Fruit fly (Drosophila melanogaster) whole organism, embryonic: ENCODE data around the gene CG12643.

ENCODE experiments used
- BtbVII ChIP-seq: fragments of 200-800 bp; sonication (Bioruptor generic); optimal IDR thresholded peaks from 3 replicates; lab custom pipeline; 2017; ENCODE audit warnings: missing biosample characterization, mild to moderate bottlenecking, missing genetic modification characterization
- CG11504 ChIP-seq: fragments of 200-800 bp; sonication (Bioruptor generic); optimal IDR thresholded peaks from 3 replicates; lab custom pipeline; 2019; ENCODE audit warnings: missing biosample characterization, mild to moderate bottlenecking, missing genetic modification characterization, moderate library complexity
- CG12219 ChIP-seq: fragments of 200-800 bp; sonication (Bioruptor generic); optimal IDR thresholded peaks from 3 replicates; lab custom pipeline; 2018; ENCODE audit warnings: missing biosample characterization, mild to moderate bottlenecking, missing genetic modification characterization
- CG13424 ChIP-seq: fragments of 200-800 bp; sonication (Bioruptor generic); optimal IDR thresholded peaks from 2 replicates; lab custom pipeline; 2019; ENCODE audit warnings: missing biosample characterization, mild to moderate bottlenecking, missing genetic modification characterization, moderate library complexity
- CG13624 ChIP-seq: fragments of 200-800 bp; sonication (Bioruptor generic); optimal IDR thresholded peaks from 2 replicates; lab custom pipeline; 2016; ENCODE audit warnings: missing biosample characterization, missing genetic modification characterization
- CG15269 ChIP-seq: fragments of 200-800 bp; sonication (Bioruptor generic); optimal IDR thresholded peaks from 2 replicates; lab custom pipeline; 2018; ENCODE audit warnings: missing biosample characterization, mild to moderate bottlenecking, missing genetic modification characterization, moderate library complexity
- CG17568 ChIP-seq: fragments of 200-800 bp; sonication (Bioruptor generic); optimal IDR thresholded peaks from 2 replicates; lab custom pipeline; 2018; ENCODE audit warnings: missing biosample characterization, mild to moderate bottlenecking, missing genetic modification characterization, moderate library complexity
- CG18599 ChIP-seq: fragments of 200-800 bp; sonication (Bioruptor generic); optimal IDR thresholded peaks from 3 replicates; lab custom pipeline; 2017; ENCODE audit warnings: missing biosample characterization, missing genetic modification characterization, mild to moderate bottlenecking, moderate library complexity, missing genetic modification reagents
- CG2120 ChIP-seq: fragments of 200-800 bp; sonication (Bioruptor generic); optimal IDR thresholded peaks from 3 replicates; lab custom pipeline; 2016; ENCODE audit warnings: missing biosample characterization, missing genetic modification characterization
- CG2129 ChIP-seq: fragments of 200-800 bp; sonication (Bioruptor generic); IDR thresholded peaks from 2 replicates; pipeline ENCODE4 v1.3.6; 2022; ENCODE audit warnings: missing biosample characterization, missing genetic modification characterization; ENCODE audit not compliant: partially characterized antibody
- CG2199 ChIP-seq: fragments of 200-800 bp; sonication (Bioruptor generic); IDR thresholded peaks from 3 replicates; pipeline ENCODE4 v1.3.6; 2022; ENCODE audit warnings: missing biosample characterization, missing genetic modification characterization
- CG2678 ChIP-seq: fragments of 200-800 bp; sonication (Bioruptor generic); optimal IDR thresholded peaks from 3 replicates; lab custom pipeline; 2019; ENCODE audit warnings: missing biosample characterization, mild to moderate bottlenecking, missing genetic modification characterization, moderate library complexity
- CG2712 ChIP-seq: fragments of 200-800 bp; optimal IDR thresholded peaks from 3 replicates; lab custom pipeline; 2019; ENCODE audit warnings: missing biosample characterization, mild to moderate bottlenecking, missing genetic modification characterization, moderate library complexity
- CG31365 ChIP-seq: fragments of 200-800 bp; sonication (Bioruptor generic); optimal IDR thresholded peaks from 2 replicates; lab custom pipeline; 2018; ENCODE audit warnings: missing biosample characterization, mild to moderate bottlenecking, missing genetic modification characterization
- CG4707 ChIP-seq: fragments of 200-800 bp; sonication (Bioruptor generic); optimal IDR thresholded peaks from 2 replicates; lab custom pipeline; 2018; ENCODE audit warnings: missing biosample characterization, mild to moderate bottlenecking, missing genetic modification characterization, moderate library complexity
- CG6791 ChIP-seq: fragments of 200-800 bp; sonication (Bioruptor generic); IDR thresholded peaks from 3 replicates; pipeline ENCODE4 v1.3.6; 2022; ENCODE audit warnings: missing biosample characterization, missing genetic modification characterization; ENCODE audit not compliant: partially characterized antibody
- CG7839 ChIP-seq: fragments of 200-800 bp; sonication (Bioruptor generic); optimal IDR thresholded peaks from 3 replicates; lab custom pipeline; 2018; ENCODE audit warnings: missing biosample characterization, mild to moderate bottlenecking, missing genetic modification characterization, moderate library complexity
- CG8359 ChIP-seq: fragments of 200-800 bp; sonication (Bioruptor generic); optimal IDR thresholded peaks from 2 replicates; lab custom pipeline; 2017; ENCODE audit warnings: missing biosample characterization, mild to moderate bottlenecking, missing genetic modification characterization, borderline replicate concordance
- Dfd ChIP-seq, 2 experiments: fragments of >200 bp; optimal IDR thresholded peaks; 2 replicates each; lab custom pipeline; 2017; ENCODE audit warnings: missing biosample characterization in 2 of 2, missing genetic modification characterization in 2 of 2
- Ets65A ChIP-seq: fragments of 200-800 bp; sonication (Bioruptor generic); peaks from one replicate; lab custom pipeline; 2016; ENCODE audit warnings: missing biosample characterization, missing genetic modification characterization
- Hr51 ChIP-seq, 2 experiments: fragments of 200-800 bp; sonication (Bioruptor generic); optimal IDR thresholded peaks; 2 replicates in 1 of 2; 3 replicates in 1 of 2; lab custom pipeline; 2016 to 2018; ENCODE audit warnings: missing biosample characterization in 2 of 2, missing genetic modification characterization in 2 of 2, mild to moderate bottlenecking in 1 of 2, moderate library complexity in 1 of 2
- Meics ChIP-seq: fragments of 200-800 bp; sonication (Bioruptor generic); optimal IDR thresholded peaks from 2 replicates; lab custom pipeline; 2017; ENCODE audit warnings: missing biosample characterization, mild to moderate bottlenecking, missing genetic modification characterization
- NC2α ChIP-seq: fragments of 200-800 bp; sonication (Bioruptor generic); optimal IDR thresholded peaks from 2 replicates; lab custom pipeline; 2016; ENCODE audit warnings: missing biosample characterization, missing genetic modification characterization
- Optix ChIP-seq: fragments of 200-800 bp; sonication (Bioruptor generic); IDR thresholded peaks from 3 replicates; pipeline ENCODE4 v1.3.6; 2022; ENCODE audit warnings: missing biosample characterization, missing genetic modification characterization
- PHDP ChIP-seq: fragments of 200-800 bp; sonication (Bioruptor generic); optimal IDR thresholded peaks from 3 replicates; lab custom pipeline; 2018; ENCODE audit warnings: missing biosample characterization, mild to moderate bottlenecking, missing genetic modification characterization, moderate library complexity
- Poxn ChIP-seq: fragments of 200-800 bp; sonication (Bioruptor generic); IDR thresholded peaks from 2 replicates; pipeline ENCODE4 v1.3.6; 2022; ENCODE audit warnings: missing biosample characterization, missing genetic modification characterization
- Sox102F ChIP-seq: fragments of 200-800 bp; sonication (Bioruptor generic); optimal IDR thresholded peaks from 2 replicates; lab custom pipeline; 2018; ENCODE audit warnings: missing biosample characterization, mild to moderate bottlenecking, missing genetic modification characterization, moderate library complexity
- Xrp1 ChIP-seq: fragments of 200-800 bp; sonication (Bioruptor generic); IDR thresholded peaks from 2 replicates; pipeline ENCODE4 v1.3.6; 2022; ENCODE audit warnings: missing biosample characterization, missing genetic modification characterization
- ab ChIP-seq: fragments of 200-800 bp; sonication (Bioruptor generic); optimal IDR thresholded peaks from 2 replicates; lab custom pipeline; 2016; ENCODE audit warnings: missing biosample characterization, missing genetic modification characterization
- al ChIP-seq: fragments of 200-800 bp; sonication (Bioruptor generic); IDR thresholded peaks from 2 replicates; pipeline ENCODE4 v1.3.6; 2022; ENCODE audit warnings: missing biosample characterization, missing genetic modification characterization
- cad ChIP-seq: fragments of >200 bp; optimal IDR thresholded peaks from 2 replicates; lab custom pipeline; 2017; ENCODE audit warnings: missing biosample characterization, missing genetic modification characterization
- fd96Cb ChIP-seq: fragments of 200-800 bp; sonication (Bioruptor generic); optimal IDR thresholded peaks from 2 replicates; lab custom pipeline; 2018; ENCODE audit warnings: missing biosample characterization, mild to moderate bottlenecking, missing genetic modification characterization, moderate library complexity
- gem ChIP-seq: fragments of 200-800 bp; sonication (Bioruptor generic); optimal IDR thresholded peaks from 2 replicates; lab custom pipeline; 2019; ENCODE audit warnings: missing biosample characterization, mild to moderate bottlenecking, missing genetic modification characterization, moderate library complexity
- grau ChIP-seq: fragments of 200-800 bp; optimal IDR thresholded peaks from 3 replicates; lab custom pipeline; 2019; ENCODE audit warnings: missing biosample characterization, mild to moderate bottlenecking, missing genetic modification characterization, moderate library complexity
- gsb-n ChIP-seq: fragments of 200-800 bp; sonication (Bioruptor generic); optimal IDR thresholded peaks from 3 replicates; lab custom pipeline; 2018; ENCODE audit warnings: missing biosample characterization, mild to moderate bottlenecking, missing genetic modification characterization
- hkb ChIP-seq, 2 experiments: fragments of 200-800 bp in 1 of 2; fragments of >200 bp in 1 of 2; sonication (Bioruptor generic) in 1 of 2; IDR thresholded peaks in 1 of 2; optimal IDR thresholded peaks in 1 of 2; 2 replicates each; pipeline versions ENCODE4 v1.3.6 to Lab custom; 2017 to 2022; ENCODE audit warnings: missing biosample characterization in 1 of 2, missing genetic modification characterization in 1 of 2
- kah ChIP-seq: fragments of 200-800 bp; sonication (Bioruptor generic); optimal IDR thresholded peaks from 2 replicates; lab custom pipeline; 2018; ENCODE audit warnings: missing biosample characterization, mild to moderate bottlenecking, missing genetic modification characterization
- lab ChIP-seq: fragments of 200-800 bp; sonication (Bioruptor generic); optimal IDR thresholded peaks from 3 replicates; lab custom pipeline; 2017; ENCODE audit warnings: missing biosample characterization, missing genetic modification characterization, mild to moderate bottlenecking, moderate library complexity, missing genetic modification reagents
- nau ChIP-seq: fragments of 200-800 bp; sonication (Bioruptor generic); optimal IDR thresholded peaks from 3 replicates; lab custom pipeline; 2017; ENCODE audit warnings: missing biosample characterization, mild to moderate bottlenecking, missing genetic modification characterization, missing genetic modification reagents
- nmo ChIP-seq: fragments of 200-800 bp; sonication (Bioruptor generic); optimal IDR thresholded peaks from 2 replicates; lab custom pipeline; 2018; ENCODE audit warnings: missing biosample characterization, mild to moderate bottlenecking, missing genetic modification characterization, moderate library complexity
- nom ChIP-seq: fragments of 200-800 bp; sonication (Bioruptor generic); optimal IDR thresholded peaks from 2 replicates; lab custom pipeline; 2017; ENCODE audit warnings: missing biosample characterization, missing genetic modification characterization, mild to moderate bottlenecking, moderate library complexity, missing genetic modification reagents
- oc ChIP-seq: fragments of 200-800 bp; sonication (Bioruptor generic); optimal IDR thresholded peaks from 2 replicates; lab custom pipeline; 2018; ENCODE audit warnings: missing biosample characterization, mild to moderate bottlenecking, missing genetic modification characterization, moderate library complexity
- pan ChIP-seq, 4 experiments: fragments of >200 bp in 3 of 4; fragments of 200-800 bp in 1 of 4; sonication (Bioruptor generic) in 1 of 4; optimal IDR thresholded peaks in 3 of 4; IDR thresholded peaks in 1 of 4; 2 replicates each; pipeline versions ENCODE4 v1.3.6 to Lab custom; 2017 to 2022; ENCODE audit warnings: missing biosample characterization in 2 of 4, missing genetic modification characterization in 2 of 4, mixed read lengths in 1 of 4
- ranshi ChIP-seq: fragments of 200-800 bp; sonication (Bioruptor generic); IDR thresholded peaks from 2 replicates; pipeline ENCODE4 v1.3.6; 2022; ENCODE audit warnings: missing biosample characterization, missing genetic modification characterization
- run ChIP-seq: fragments of 200-800 bp; sonication (Bioruptor generic); optimal IDR thresholded peaks from 3 replicates; lab custom pipeline; 2018; ENCODE audit warnings: missing biosample characterization, mild to moderate bottlenecking, missing genetic modification characterization
- slbo ChIP-seq: fragments of 200-800 bp; sonication (Bioruptor generic); IDR thresholded peaks from 2 replicates; pipeline ENCODE4 v1.3.6; 2022; ENCODE audit warnings: missing biosample characterization, missing genetic modification characterization
- sna ChIP-seq: fragments of 200-800 bp; sonication (Bioruptor generic); IDR thresholded peaks from 2 replicates; pipeline ENCODE4 v1.3.6; 2022; ENCODE audit warnings: missing biosample characterization, missing genetic modification characterization; ENCODE audit not compliant: partially characterized antibody

The CG12643 gene

DNA sequence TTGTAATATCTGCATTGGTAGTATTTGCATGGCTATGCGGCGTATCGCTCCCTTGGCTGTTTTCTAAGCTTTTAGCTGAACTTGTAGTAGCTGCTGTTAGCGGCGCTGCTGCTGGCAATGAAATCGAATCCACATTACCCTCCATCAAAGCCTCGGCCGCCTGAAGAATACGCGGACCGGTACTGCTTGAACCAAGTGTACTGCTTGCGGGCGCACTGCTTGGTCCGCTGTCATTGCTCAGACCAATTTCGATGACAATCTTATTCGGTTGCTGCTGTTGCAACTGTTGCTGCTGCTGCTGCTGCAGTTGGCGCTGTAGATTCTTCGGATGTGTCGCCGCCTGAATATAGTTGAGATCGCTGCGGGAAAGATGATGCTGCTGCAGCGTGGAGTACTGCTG is 42.9 kb upstream of the CG12643 start (continued):
- TF ChIP-seq CG18599 (no peak), gsb-n (no peak), CG17568 (GFP tag; lab: Kevin White, UChicago) (no peak), Poxn (no peak), ab (no peak), Dfd (GFP tag; optimal IDR thresholded peaks at IDR 0.05; lab: Kevin White, UChicago) (peak in 1 of 2 experiments; percentile 69), NC2α (GFP tag; lab: Kevin White, UChicago) (no peak), BtbVII (no peak), CG13624 (no peak), CG2199 (GFP tag; lab: Robert Waterston, UW) (0 out of 3 replicates have a peak, but pooled peaks have one; percentile 74), hkb (optimal IDR thresholded peaks at IDR 0.05; lab: Kevin White, UChicago) (no peak), hkb (GFP tag; IDR thresholded peaks at IDR 0.05; lab: Robert Waterston, UW) (no peak), CG12219 (GFP tag; lab: Kevin White, UChicago) (no peak), CG2129 (GFP tag; lab: Robert Waterston, UW) (no peak), CG6791 (0 out of 3 replicates have a peak, but pooled peaks have one; percentile 26), nom (GFP tag; lab: Kevin White, UChicago) (no peak), Hr51 (GFP tag; optimal IDR thresholded peaks at IDR 0.05; lab: Kevin White, UChicago) (no peak), CG31365 (tag; lab: Kevin White, UChicago) (peak; percentile 95), nau (GFP tag; lab: Kevin White, UChicago) (no peak), CG8359 (GFP tag; lab: Kevin White, UChicago) (no peak)

- no peak for TF ChIP-seq CG2199 (GFP tag; lab: Robert Waterston, UW)
- TF ChIP-seq CG4707 (GFP tag; lab: Kevin White, UChicago) = no peak
- no peak for TF ChIP-seq cad (GFP tag; lab: Kevin White, UChicago)
- no peak for TF ChIP-seq hkb (optimal IDR thresholded peaks at IDR 0.05; lab: Kevin White, UChicago)
- TF ChIP-seq hkb (GFP tag; IDR thresholded peaks at IDR 0.05; lab: Robert Waterston, UW) = peak; percentile 20; the same call in 1 of the 2 replicates
- peak; percentile 17 for TF ChIP-seq CG2120
- TF ChIP-seq fd96Cb (tag; lab: Kevin White, UChicago) = peak; percentile 20
- TF ChIP-seq CG11504 (tag; lab: Kevin White, UChicago) = peak; percentile 41
- peak; percentile 4 for TF ChIP-seq Meics (GFP tag; lab: Kevin White, UChicago)
- TF ChIP-seq Optix = no peak
- no peak for TF ChIP-seq pan (optimal IDR thresholded peaks at IDR 0.05; lab: Kevin White, UChicago)
- TF ChIP-seq pan (GFP tag; optimal IDR thresholded peaks at IDR 0.05 in 1 of 2, IDR thresholded peaks at IDR 0.05 in 1 of 2) = peak in 1 of 2 experiments; percentile 32
- TF ChIP-seq PHDP (tag; lab: Kevin White, UChicago) = peak; percentile 8
- peak; percentile 16 for TF ChIP-seq CG15269 (tag; lab: Kevin White, UChicago)
- TF ChIP-seq nmo (GFP tag; lab: Kevin White, UChicago) = peak; percentile 8
- peak; percentile 22 for TF ChIP-seq grau (tag; lab: Kevin White, UChicago)
- peak; percentile 51 for TF ChIP-seq CG2678 (tag; lab: Kevin White, UChicago)
- TF ChIP-seq kah (GFP tag; lab: Kevin White, UChicago) = no peak
- TF ChIP-seq sna (GFP tag; lab: Robert Waterston, UW) = no peak
- TF ChIP-seq oc = no peak
- TF ChIP-seq Xrp1 (GFP tag; lab: Robert Waterston, UW) = 0 out of 2 replicates have a peak, but pooled peaks have one; percentile 9
- no peak for TF ChIP-seq run (tag; lab: Kevin White, UChicago)
- TF ChIP-seq Ets65A (GFP tag; lab: Kevin White, UChicago) = peak; percentile 45
- TF ChIP-seq Hr51 (GFP tag; optimal IDR thresholded peaks at IDR 0.05; lab: Kevin White, UChicago) = peak in 1 of 2 experiments; percentile 39
- peak; percentile 28 for TF ChIP-seq CG2712 (tag; lab: Kevin White, UChicago)
- TF ChIP-seq ranshi (GFP tag; lab: Robert Waterston, UW) = peak; percentile 26; the same call in 1 of the 2 replicates
- peak; percentile 8 for TF ChIP-seq lab (GFP tag; lab: Kevin White, UChicago)
- TF ChIP-seq slbo (GFP tag; lab: Robert Waterston, UW) = peak; percentile 39
- TF ChIP-seq CG7839 = peak; percentile 26
- peak; percentile 49 for TF ChIP-seq gem (tag; lab: Kevin White, UChicago)
- TF ChIP-seq CG13424 = peak; percentile 7
- TF ChIP-seq al (GFP tag; lab: Robert Waterston, UW) = no peak
- TF ChIP-seq Sox102F = peak; percentile 36
- peak; percentile 5 for TF ChIP-seq CG18599
These were observed 35.1 kb upstream of the CG12643 start for dm6 chrX:10300140-10300539.
